Fruit fly (Drosophila melanogaster): ENCODE data around the gene CG11563.

CG11563 gene

dm6 chr3R:31713306-31714123 lies 23.3 kb upstream of the CG11563 start, which contains the start of gene ttk (continued):
- peak; percentile 72 for TF ChIP-seq Med (GFP tag)
- TF ChIP-seq CG42726 (GFP tag; IDR thresholded peaks at IDR 0.05; ENCODE audit: partially characterized antibody) = 0 out of 2 replicates have a peak, but pooled peaks have one; percentile 14
- TF ChIP-seq CG1832 (GFP tag; optimal IDR thresholded peaks at IDR 0.05) = peak; percentile 53
- TF ChIP-seq CG34224 (GFP tag; IDR thresholded peaks at IDR 0.05; ENCODE audit: partially characterized antibody) = peak; percentile 46; the same call in 1 of the 3 replicates
- TF ChIP-seq unc-4 (GFP tag; IDR thresholded peaks at IDR 0.05; ENCODE audit: partially characterized antibody) = peak; percentile 44
- TF ChIP-seq unpg (GFP tag; optimal IDR thresholded peaks at IDR 0.05) = no peak
- peak; percentile 96 for TF ChIP-seq crol (GFP tag; IDR thresholded peaks at IDR 0.05)
- peak; percentile 22 for TF ChIP-seq CG6254 (GFP tag; optimal IDR thresholded peaks at IDR 0.05)
- peak; percentile 95 for TF ChIP-seq CG12769 (tag; optimal IDR thresholded peaks at IDR 0.05)
- no peak for TF ChIP-seq CG34376 (GFP tag; optimal IDR thresholded peaks at IDR 0.05)
- TF ChIP-seq CG11085 (GFP tag; IDR thresholded peaks at IDR 0.05) = no peak
- no peak for TF ChIP-seq CG18619 (GFP tag; optimal IDR thresholded peaks at IDR 0.05)
- peak; percentile 54 for TF ChIP-seq Jarid2 (GFP tag; optimal IDR thresholded peaks at IDR 0.05)
- no peak for TF ChIP-seq insv (GFP tag; optimal IDR thresholded peaks at IDR 0.05)
- TF ChIP-seq CG3163 (GFP tag; optimal IDR thresholded peaks at IDR 0.05) = peak; percentile 87
- peak; percentile 72 for TF ChIP-seq zen2 (GFP tag; IDR thresholded peaks at IDR 0.05; ENCODE audit: partially characterized antibody)
- peak; percentile 3 for TF ChIP-seq Dad (GFP tag; optimal IDR thresholded peaks at IDR 0.05)
- TF ChIP-seq yki (optimal IDR thresholded peaks at IDR 0.05) = peak; percentile 96
- no peak for TF ChIP-seq CG43689 (GFP tag; IDR thresholded peaks at IDR 0.05)
- peak; percentile 71 for TF ChIP-seq pros (GFP tag; optimal IDR thresholded peaks at IDR 0.05)
- peak; percentile 7 for TF ChIP-seq odd (GFP tag; optimal IDR thresholded peaks at IDR 0.05)
- TF ChIP-seq vfl (GFP tag; optimal IDR thresholded peaks at IDR 0.05) = no peak
- TF ChIP-seq CG33213 (GFP tag; optimal IDR thresholded peaks at IDR 0.05) = no peak
- no peak for TF ChIP-seq CG10366 (GFP tag; IDR thresholded peaks at IDR 0.05)
- peak; percentile 68 for TF ChIP-seq nom (GFP tag; optimal IDR thresholded peaks at IDR 0.05)
- TF ChIP-seq Hr78 (GFP tag; optimal IDR thresholded peaks at IDR 0.05) = peak in 1 of 2 experiments; percentile 97
- TF ChIP-seq HLHmδ (GFP tag; optimal IDR thresholded peaks at IDR 0.05) = peak; percentile 9
- TF ChIP-seq bbx (GFP tag; IDR thresholded peaks at IDR 0.05; ENCODE audit: partially characterized antibody) = 0 out of 2 replicates have a peak, but pooled peaks have one; percentile 22
- peak; percentile 2 for TF ChIP-seq lab (GFP tag; optimal IDR thresholded peaks at IDR 0.05)
- TF ChIP-seq CG6813 (GFP tag; optimal IDR thresholded peaks at IDR 0.05) = peak; percentile 19
- no peak for TF ChIP-seq CG1647 (GFP tag; optimal IDR thresholded peaks at IDR 0.05)
- 0 out of 2 replicates have a peak, but pooled peaks have one; percentile 54 for TF ChIP-seq CG4360 (GFP tag; IDR thresholded peaks at IDR 0.05)
- TF ChIP-seq Side (GFP tag; optimal IDR thresholded peaks at IDR 0.05) = no peak
- TF ChIP-seq kah (GFP tag; optimal IDR thresholded peaks at IDR 0.05) = peak; percentile 8
- TF ChIP-seq corto (GFP tag; optimal IDR thresholded peaks at IDR 0.05) = peak; percentile 64
- no peak for TF ChIP-seq lov (optimal IDR thresholded peaks at IDR 0.05)
- TF ChIP-seq lov (GFP tag; IDR thresholded peaks at IDR 0.05) = no peak
- TF ChIP-seq CG8478 (optimal IDR thresholded peaks at IDR 0.05) = no peak
- peak in 1 of 2 experiments; percentile 16 for TF ChIP-seq Eip74EF (GFP tag; optimal IDR thresholded peaks at IDR 0.05)
- no peak for TF ChIP-seq CG3407 (GFP tag; optimal IDR thresholded peaks at IDR 0.05)
- no peak for TF ChIP-seq Lhr (GFP tag; optimal IDR thresholded peaks at IDR 0.05)
- peak; percentile 87 for TF ChIP-seq Deaf1 (tag; optimal IDR thresholded peaks at IDR 0.05)
- TF ChIP-seq dmrt99B (tag; optimal IDR thresholded peaks at IDR 0.05) = peak; percentile 13
- no peak for TF ChIP-seq Kr (GFP tag; optimal IDR thresholded peaks at IDR 0.05)
- peak; percentile 17 for TF ChIP-seq CG4328 (GFP tag; optimal IDR thresholded peaks at IDR 0.05)
- no peak for TF ChIP-seq CG1603 (tag; optimal IDR thresholded peaks at IDR 0.05)
- TF ChIP-seq jumu (GFP tag; optimal IDR thresholded peaks at IDR 0.05) = no peak
- TF ChIP-seq CG10654 (GFP tag; optimal IDR thresholded peaks at IDR 0.05) = no peak
